Fruit fly (Drosophila melanogaster) whole organism, wandering third instar larva: ENCODE measurements around the gene Ac76E.

Experiments used
- N ChIP-seq: fragments of >200 bp; optimal IDR thresholded peaks from 2 replicates; lab custom pipeline; 2018; ENCODE audit warnings: missing biosample characterization, missing external identifiers, missing genetic modification characterization
- pan ChIP-seq: fragments of >200 bp; optimal IDR thresholded peaks from 2 replicates; lab custom pipeline; 2017
- rgr ChIP-seq: fragments of 200-800 bp; sonication (Bioruptor generic); optimal IDR thresholded peaks from 3 replicates; lab custom pipeline; 2016; ENCODE audit warnings: missing biosample characterization, mild to moderate bottlenecking, missing genetic modification characterization

DNA sequence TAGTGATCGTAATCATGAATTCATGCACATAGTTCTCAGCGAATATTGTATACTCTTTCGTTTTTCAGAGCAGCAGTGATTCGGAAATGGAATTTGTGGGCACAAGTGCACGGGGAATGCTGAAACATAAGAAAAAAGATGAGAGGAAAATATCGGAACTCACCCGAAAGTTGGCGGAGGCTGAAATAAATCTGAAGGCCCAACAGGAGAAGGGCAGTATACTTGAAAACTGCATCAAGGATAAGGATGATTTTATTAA lies 64.1 kb downstream of the Ac76E start:
- no peak for TF ChIP-seq pan (lab: Kevin White, UChicago)
- no peak for TF ChIP-seq rgr (GFP tag; lab: Kevin White, UChicago)
- TF ChIP-seq N (GFP tag; lab: Kevin White, UChicago), result no peak
